Worm (Caenorhabditis elegans) whole organism, L2 larva: ENCODE measurements around the gene C46C2.6.
A peak's percentile ranks its signal among the peaks of the same experiment; 100 is the strongest.

ENCODE experiments used
- R02D3.7 ChIP-seq: fragments of 150-350 bp; optimal IDR thresholded peaks from 2 replicates; lab custom pipeline; 2014; ENCODE audit warnings: missing biosample characterization, missing genetic modification characterization
- lsy-2 ChIP-seq, 2 experiments: fragments of 150-350 bp in 1 of 2; sonication (generic microtip) in 1 of 2; optimal IDR thresholded peaks; 2 replicates each; lab custom pipeline; 2014 to 2017; ENCODE audit warnings: missing biosample characterization in 2 of 2, missing genetic modification characterization in 2 of 2

DNA sequence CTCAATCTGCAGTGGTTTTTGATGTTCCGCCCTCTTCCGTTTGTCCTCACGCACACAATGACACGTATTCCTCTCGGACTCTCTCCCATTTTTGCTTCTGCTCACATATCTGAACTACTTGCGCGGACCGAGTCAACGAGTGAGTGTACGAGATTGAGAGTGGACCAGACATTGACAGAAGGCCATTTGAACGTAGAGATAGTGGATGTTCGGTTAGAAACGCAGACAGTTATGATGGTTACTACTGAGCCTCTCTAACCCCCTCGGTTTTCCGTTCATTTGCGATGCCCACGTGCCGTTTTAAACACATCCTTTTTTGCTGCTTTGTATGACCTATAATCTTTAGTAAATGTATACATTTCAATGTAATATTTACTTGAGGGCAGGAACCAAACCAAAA, 4.2 kb downstream of the C46C2.6 start:
- TF ChIP-seq lsy-2 (tag; optimal IDR thresholded peaks at IDR 0.05; lab: Kevin White, UChicago) (peak in 1 of 2 experiments; percentile 66), R02D3.7 (no peak)
